Worm (Caenorhabditis elegans) whole organism, mixed stage, embryonic: ENCODE measurements around the gene set-3.

Source experiments
- cnd-1 ChIP-seq: fragments of 200-800 bp; sonication (Bioruptor generic); optimal IDR thresholded peaks from 2 replicates; lab custom pipeline; 2018; ENCODE audit warnings: mild to moderate bottlenecking, missing genetic modification characterization, missing compliant biosample characterization
- elt-3 ChIP-seq: fragments of 150-350 bp; optimal IDR thresholded peaks from 2 replicates; lab custom pipeline; 2014; ENCODE audit warnings: missing biosample characterization, missing genetic modification characterization
- flh-1 ChIP-seq: fragments of 200-800 bp; sonication (Bioruptor generic); optimal IDR thresholded peaks from 2 replicates; lab custom pipeline; 2018; ENCODE audit warnings: mild to moderate bottlenecking, missing genetic modification characterization, moderate library complexity, missing compliant biosample characterization
- lin-13 ChIP-seq: fragments of 150-350 bp; optimal IDR thresholded peaks from 2 replicates; lab custom pipeline; 2014; ENCODE audit warnings: missing biosample characterization, missing genetic modification characterization
- lsy-2 ChIP-seq: fragments of 150-350 bp; optimal IDR thresholded peaks from 2 replicates; lab custom pipeline; 2014; ENCODE audit warnings: missing biosample characterization, missing genetic modification characterization
- nhr-12 ChIP-seq: fragments of 150-350 bp; optimal IDR thresholded peaks from 2 replicates; lab custom pipeline; 2014; ENCODE audit warnings: missing biosample characterization, missing genetic modification characterization
- nhr-28 ChIP-seq: fragments of 150-350 bp; optimal IDR thresholded peaks from 2 replicates; lab custom pipeline; 2014; ENCODE audit warnings: missing biosample characterization, missing genetic modification characterization
- snpc-4 ChIP-seq: fragments of 150-350 bp; optimal IDR thresholded peaks from 2 replicates; lab custom pipeline; 2014; ENCODE audit warnings: missing biosample characterization, missing genetic modification characterization
- unc-120 ChIP-seq: sonication (generic microtip); optimal IDR thresholded peaks from 2 replicates; lab custom pipeline; 2017; ENCODE audit warnings: missing genetic modification characterization, missing compliant biosample characterization; ENCODE audit not compliant: poor library complexity, severe bottlenecking
- ztf-11 ChIP-seq: fragments of 150-350 bp; optimal IDR thresholded peaks from 2 replicates; lab custom pipeline; 2014; ENCODE audit warnings: missing biosample characterization, missing genetic modification characterization

ce11 chrIII:9689377-9689776, 5.0 kb downstream of the set-3 start:
- TF ChIP-seq elt-3 (tag; lab: Kevin White, UChicago): no peak
- no peak for TF ChIP-seq unc-120 (tag; lab: Kevin White, UChicago)
- no peak for TF ChIP-seq snpc-4 (tag; lab: Kevin White, UChicago)
- no peak for TF ChIP-seq ztf-11 (tag; lab: Kevin White, UChicago)
- no peak for TF ChIP-seq lsy-2
- TF ChIP-seq nhr-12 (tag; lab: Kevin White, UChicago): no peak
- no peak for TF ChIP-seq cnd-1 (tag; lab: Kevin White, UChicago)
- no peak for TF ChIP-seq lin-13 (tag; lab: Kevin White, UChicago)
- TF ChIP-seq flh-1 (GFP tag; lab: Kevin White, UChicago): no peak
- no peak for TF ChIP-seq nhr-28 (tag; lab: Kevin White, UChicago)
